Fruit fly (Drosophila melanogaster): ENCODE measurements around the gene cas.
A peak's percentile ranks its signal among the peaks of the same experiment; 100 is the strongest.

The cas gene

DNA sequence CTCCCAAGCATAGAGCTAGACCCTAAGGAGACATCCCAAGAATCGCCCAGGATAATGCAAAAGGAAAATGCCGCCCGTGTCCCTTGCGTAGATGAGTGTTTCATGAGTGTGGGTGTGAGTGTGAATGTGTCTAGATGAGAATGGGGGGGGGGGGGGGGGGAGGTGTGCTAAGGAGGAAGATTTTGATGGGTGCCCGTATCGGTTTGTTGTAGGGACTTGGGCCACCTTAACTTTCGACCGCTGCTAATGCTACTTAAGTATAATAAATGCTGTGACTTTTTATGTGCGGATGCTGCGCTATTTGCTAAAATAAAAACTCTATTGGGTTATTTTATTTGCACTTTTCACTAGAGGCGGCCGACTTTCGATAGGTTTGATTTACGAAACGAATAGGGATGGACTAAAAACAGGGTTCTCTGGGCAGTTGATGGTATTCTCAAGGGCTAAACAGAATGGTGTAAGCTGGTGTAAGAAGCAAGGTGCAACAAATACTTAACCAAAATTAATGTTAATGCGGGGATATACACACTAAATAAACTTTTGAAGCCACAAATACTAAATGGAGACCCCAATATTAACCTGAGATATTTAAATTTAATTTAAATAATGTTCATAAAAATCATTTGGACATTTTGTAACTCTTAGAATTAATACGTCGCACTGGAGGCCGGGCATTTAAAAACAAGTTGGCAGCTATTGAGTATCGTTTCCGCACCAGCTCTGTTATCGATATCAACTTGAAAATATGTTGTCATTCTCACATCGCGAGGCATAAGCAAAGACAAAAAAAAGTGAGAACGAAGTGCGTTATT, 47.5 kb downstream of the cas start, which contains the start of the genes Xe7 and Atg17 (continued):
- TF ChIP-seq CG12104 (GFP tag; optimal IDR thresholded peaks at IDR 0.05): peak; percentile 92
- peak; percentile 94 for TF ChIP-seq CG12659 (GFP tag; optimal IDR thresholded peaks at IDR 0.05)
- peak; percentile 96 for TF ChIP-seq CG3847 (GFP tag; IDR thresholded peaks at IDR 0.05)
- TF ChIP-seq grn (GFP tag; optimal IDR thresholded peaks at IDR 0.05): no peak
- peak; percentile 83 for TF ChIP-seq Blimp-1 (GFP tag; optimal IDR thresholded peaks at IDR 0.05)
- peak; percentile 90 for TF ChIP-seq E2f1 (GFP tag; IDR thresholded peaks at IDR 0.05)
- TF ChIP-seq MESR4 (GFP tag; optimal IDR thresholded peaks at IDR 0.05): peak; percentile 96
- peak; percentile 71 for TF ChIP-seq CG13624 (GFP tag; optimal IDR thresholded peaks at IDR 0.05)
- TF ChIP-seq hkb (optimal IDR thresholded peaks at IDR 0.05): peak; percentile 76
- TF ChIP-seq hkb (GFP tag; IDR thresholded peaks at IDR 0.05): peak; percentile 74
- TF ChIP-seq CG10462 (GFP tag; optimal IDR thresholded peaks at IDR 0.05): peak; percentile 80
- TF ChIP-seq slbo (GFP tag; IDR thresholded peaks at IDR 0.05): peak; percentile 96
- peak; percentile 91 for TF ChIP-seq CG2889 (GFP tag; IDR thresholded peaks at IDR 0.05)
- TF ChIP-seq Dbx (GFP tag; IDR thresholded peaks at IDR 0.05): peak; percentile 94
- TF ChIP-seq slp2 (GFP tag; optimal IDR thresholded peaks at IDR 0.05): peak; percentile 83
- peak; percentile 97 for TF ChIP-seq Gug (GFP tag; IDR thresholded peaks at IDR 0.05)
- TF ChIP-seq CG10979 (tag; optimal IDR thresholded peaks at IDR 0.05): peak; percentile 80
- peak; percentile 80 for TF ChIP-seq toy (GFP tag; IDR thresholded peaks at IDR 0.05)
- TF ChIP-seq CG3838 (GFP tag; optimal IDR thresholded peaks at IDR 0.05): peak; percentile 66
- peak; percentile 27; the same call in 1 of the 2 replicates for TF ChIP-seq nerfin-2 (GFP tag; IDR thresholded peaks at IDR 0.05; ENCODE audit: partially characterized antibody)
- TF ChIP-seq ssp (GFP tag; IDR thresholded peaks at IDR 0.05): peak; percentile 88
- peak; percentile 81 for TF ChIP-seq ap (GFP tag; IDR thresholded peaks at IDR 0.05)
- peak; percentile 91 for TF ChIP-seq CG9727 (GFP tag; optimal IDR thresholded peaks at IDR 0.05)
- TF ChIP-seq CG15011 (GFP tag; optimal IDR thresholded peaks at IDR 0.05): peak; percentile 77
- TF ChIP-seq ase (GFP tag; IDR thresholded peaks at IDR 0.05): peak; percentile 85
- peak; percentile 64 for TF ChIP-seq CG3995 (GFP tag; optimal IDR thresholded peaks at IDR 0.05)
- peak; percentile 43 for TF ChIP-seq CG1792 (GFP tag; optimal IDR thresholded peaks at IDR 0.05)
- peak; percentile 79 for TF ChIP-seq Hmx (GFP tag; optimal IDR thresholded peaks at IDR 0.05)
- peak; percentile 94 for TF ChIP-seq Rfx (GFP tag; IDR thresholded peaks at IDR 0.05)
- peak; percentile 77 for TF ChIP-seq dm (GFP tag; optimal IDR thresholded peaks at IDR 0.05)
- peak; percentile 72 for TF ChIP-seq da (GFP tag; optimal IDR thresholded peaks at IDR 0.05)
- peak; percentile 93 for TF ChIP-seq CG31441 (GFP tag; IDR thresholded peaks at IDR 0.05)
- peak; percentile 65; the same call in 2 of the 3 replicates for TF ChIP-seq Opbp (GFP tag; IDR thresholded peaks at IDR 0.05; ENCODE audit: partially characterized antibody)
- peak; percentile 90 for TF ChIP-seq CG14667 (GFP tag; IDR thresholded peaks at IDR 0.05)
- peak; percentile 95 for TF ChIP-seq Ptx1 (GFP tag; IDR thresholded peaks at IDR 0.05)
- peak; percentile 91 for TF ChIP-seq Dek (tag; optimal IDR thresholded peaks at IDR 0.05)
- peak; percentile 85 for TF ChIP-seq Atf3 (GFP tag; optimal IDR thresholded peaks at IDR 0.05)
- TF ChIP-seq CG16815 (GFP tag; optimal IDR thresholded peaks at IDR 0.05): peak; percentile 94
- peak; percentile 89 for TF ChIP-seq CG30020 (tag; optimal IDR thresholded peaks at IDR 0.05)
- TF ChIP-seq Hey (tag; optimal IDR thresholded peaks at IDR 0.05): peak; percentile 76
- peak; percentile 82 for TF ChIP-seq Dad (GFP tag; optimal IDR thresholded peaks at IDR 0.05)
- TF ChIP-seq CG1603 (tag; optimal IDR thresholded peaks at IDR 0.05): peak; percentile 74
- peak; percentile 62 for TF ChIP-seq CG17912 (GFP tag; optimal IDR thresholded peaks at IDR 0.05)
- TF ChIP-seq wor (GFP tag; IDR thresholded peaks at IDR 0.05): peak; percentile 85
- peak; percentile 84 for TF ChIP-seq maf-S (GFP tag; optimal IDR thresholded peaks at IDR 0.05)
- peak; percentile 76 for TF ChIP-seq kay (GFP tag; optimal IDR thresholded peaks at IDR 0.05)
- TF ChIP-seq BtbVII (GFP tag; optimal IDR thresholded peaks at IDR 0.05): peak; percentile 77
- peak; percentile 85 for TF ChIP-seq CG7786 (GFP tag; optimal IDR thresholded peaks at IDR 0.05)
- TF ChIP-seq Nf-YA (GFP tag; IDR thresholded peaks at IDR 0.05): peak; percentile 57; the same call in 1 of the 2 replicates
- TF ChIP-seq Aef1 (GFP tag; IDR thresholded peaks at IDR 0.05): peak; percentile 90

All from whole organism, embryonic.